Worm (Caenorhabditis elegans): ENCODE results near the gene ctsa-3.2.

Gene ctsa-3.2

ce11 chrII:9850945-9851344 lies 24.0 kb upstream of the ctsa-3.2 start, which contains the start of gene ZK938.10:
ZK938.10 (minus strand) TSS chrII:9851045.
- TF ChIP-seq hlh-6 (tag; optimal IDR thresholded peaks at IDR 0.05) (no peak), Y22D7AL.16 (tag; optimal IDR thresholded peaks at IDR 0.05) (no peak), ceh-14 (tag; optimal IDR thresholded peaks at IDR 0.05) (no peak), pag-3 (tag; optimal IDR thresholded peaks at IDR 0.05; ENCODE audit: borderline replicate concordance) (no peak), tbx-2 (tag; optimal IDR thresholded peaks at IDR 0.05) (no peak), ceh-45 (GFP tag; IDR thresholded peaks at IDR 0.05) (no peak), sdc-2 (tag; optimal IDR thresholded peaks at IDR 0.05) (no peak), ama-1 (optimal IDR thresholded peaks at IDR 0.05) (no peak), hlh-13 (GFP tag; optimal IDR thresholded peaks at IDR 0.05) (no peak), pat-9 (tag; optimal IDR thresholded peaks at IDR 0.05) (no peak), unc-55 (GFP tag; optimal IDR thresholded peaks at IDR 0.05) (no peak), mec-3 (tag; optimal IDR thresholded peaks at IDR 0.05; ENCODE audit: borderline replicate concordance) (no peak), nhr-11 (tag; optimal IDR thresholded peaks at IDR 0.05) (no peak), unc-42 (tag; optimal IDR thresholded peaks at IDR 0.05) (no peak), che-1 (tag; optimal IDR thresholded peaks at IDR 0.05) (no peak), syd-9 (tag; optimal IDR thresholded peaks at IDR 0.05) (no peak), K02D7.2 (tag; optimal IDR thresholded peaks at IDR 0.05) (no peak)

- TF ChIP-seq fkh-6 (tag; optimal IDR thresholded peaks at IDR 0.05) (no peak), unc-55 (GFP tag; optimal IDR thresholded peaks at IDR 0.05) (no peak), ceh-22 (tag; optimal IDR thresholded peaks at IDR 0.05) (no peak), ceh-9 (tag; optimal IDR thresholded peaks at IDR 0.05) (no peak), sox-2 (GFP tag; IDR thresholded peaks at IDR 0.05) (no peak), mec-3 (tag; optimal IDR thresholded peaks at IDR 0.05; ENCODE audit: borderline replicate concordance) (no peak), syd-9 (tag; optimal IDR thresholded peaks at IDR 0.05) (no peak), sox-4 (tag; optimal IDR thresholded peaks at IDR 0.05) (no peak), madf-2 (tag; optimal IDR thresholded peaks at IDR 0.05) (no peak), C38D4.7 (GFP tag; optimal IDR thresholded peaks at IDR 0.05) (no peak), dve-1 (tag; optimal IDR thresholded peaks at IDR 0.05) (no peak), pqm-1 (tag; optimal IDR thresholded peaks at IDR 0.05) (no peak)
Measured at ce11 chrII:9855620-9856019, 19.4 kb upstream of the ctsa-3.2 start, which contains the start of gene chil-4. chil-4 (minus strand) TSS chrII:9855720.

DNA sequence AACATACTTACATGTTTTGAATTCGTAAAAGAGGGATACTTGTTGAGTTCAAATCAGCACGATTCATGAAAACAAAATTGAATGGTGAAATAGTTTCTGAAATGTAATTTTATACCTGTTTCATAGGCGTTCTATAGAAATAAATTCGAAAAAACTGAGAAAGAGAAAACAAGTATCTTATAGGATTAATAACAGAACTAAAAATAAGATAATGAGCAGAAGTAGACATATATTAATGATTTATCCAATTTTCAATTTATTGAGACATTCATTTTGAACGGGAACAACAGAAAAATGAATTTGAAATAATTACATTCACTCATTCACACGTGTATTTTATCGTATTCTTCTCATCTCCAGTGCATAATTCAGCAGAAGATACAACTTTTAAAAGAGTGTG lies 17.2 kb upstream of the ctsa-3.2 start, which contains the start of gene chil-6:
Gene chil-6 (minus strand): TSS at position 101 of the 400 bp plus-strand sequence.
- TF ChIP-seq nhr-232 (tag; optimal IDR thresholded peaks at IDR 0.05) (no peak), ceh-2 (tag; optimal IDR thresholded peaks at IDR 0.05) (no peak), unc-55 (GFP tag; optimal IDR thresholded peaks at IDR 0.05) (no peak), madf-2 (tag; optimal IDR thresholded peaks at IDR 0.05) (no peak), ceh-18 (tag; optimal IDR thresholded peaks at IDR 0.05) (no peak), odd-2 (tag; optimal IDR thresholded peaks at IDR 0.05) (no peak), F13H6.1 (tag; optimal IDR thresholded peaks at IDR 0.05) (no peak), hlh-8 (tag; optimal IDR thresholded peaks at IDR 0.05) (no peak), hlh-30 (tag; optimal IDR thresholded peaks at IDR 0.05; ENCODE audit: insufficient read depth) (no peak), tbx-2 (tag; optimal IDR thresholded peaks at IDR 0.05) (no peak), ttx-3 (tag; optimal IDR thresholded peaks at IDR 0.05) (no peak), pax-1 (tag; optimal IDR thresholded peaks at IDR 0.05) (no peak), pag-3 (tag; optimal IDR thresholded peaks at IDR 0.05; ENCODE audit: borderline replicate concordance) (no peak), K02D7.2 (tag; optimal IDR thresholded peaks at IDR 0.05) (no peak), zip-5 (tag; optimal IDR thresholded peaks at IDR 0.05) (no peak)

- no peak for TF ChIP-seq ceh-18 (tag; optimal IDR thresholded peaks at IDR 0.05)
- TF ChIP-seq ceh-14 (tag; optimal IDR thresholded peaks at IDR 0.05): no peak
- TF ChIP-seq F13H6.1 (tag; optimal IDR thresholded peaks at IDR 0.05): no peak
- no peak for TF ChIP-seq nhr-11 (tag; optimal IDR thresholded peaks at IDR 0.05)
- TF ChIP-seq Y22D7AL.16 (tag; optimal IDR thresholded peaks at IDR 0.05): no peak
- no peak for TF ChIP-seq nhr-232 (tag; optimal IDR thresholded peaks at IDR 0.05)
- TF ChIP-seq hlh-30 (tag; optimal IDR thresholded peaks at IDR 0.05; ENCODE audit: insufficient read depth): no peak
- no peak for TF ChIP-seq unc-86 (tag; optimal IDR thresholded peaks at IDR 0.05)
- TF ChIP-seq ceh-22 (tag; optimal IDR thresholded peaks at IDR 0.05): no peak
- no peak for TF ChIP-seq nfya-1 (tag; optimal IDR thresholded peaks at IDR 0.05)
- TF ChIP-seq elt-2 (tag; optimal IDR thresholded peaks at IDR 0.05): no peak
- no peak for TF ChIP-seq ceh-19 (GFP tag; optimal IDR thresholded peaks at IDR 0.05)
- TF ChIP-seq fkh-6 (tag; optimal IDR thresholded peaks at IDR 0.05): no peak
- TF ChIP-seq ztf-16 (tag; optimal IDR thresholded peaks at IDR 0.05): no peak
- no peak for TF ChIP-seq sox-4 (tag; optimal IDR thresholded peaks at IDR 0.05)
- TF ChIP-seq syd-9 (tag; optimal IDR thresholded peaks at IDR 0.05): no peak
- TF ChIP-seq mec-3 (tag; optimal IDR thresholded peaks at IDR 0.05; ENCODE audit: borderline replicate concordance): no peak
Measured at ce11 chrII:9859575-9859974, 15.4 kb upstream of the ctsa-3.2 start, which contains the start of gene chil-5. chil-5 (minus strand) TSS chrII:9859675.

All from whole organism, late embryonic.